Worm (Caenorhabditis elegans) whole organism, L4/young adult: ENCODE data around the gene T22B2.1.

ENCODE experiments used
- W03F9.2 ChIP-seq: fragments of 150-350 bp; optimal IDR thresholded peaks from 2 replicates; lab custom pipeline; 2014; ENCODE audit warnings: missing biosample characterization, missing genetic modification characterization
- him-1 ChIP-seq: sonication (generic microtip); optimal IDR thresholded peaks from 2 replicates; lab custom pipeline; 2016; ENCODE audit warnings: missing genotype, missing genetic modification reagents, missing genetic modification characterization, missing compliant biosample characterization

DNA sequence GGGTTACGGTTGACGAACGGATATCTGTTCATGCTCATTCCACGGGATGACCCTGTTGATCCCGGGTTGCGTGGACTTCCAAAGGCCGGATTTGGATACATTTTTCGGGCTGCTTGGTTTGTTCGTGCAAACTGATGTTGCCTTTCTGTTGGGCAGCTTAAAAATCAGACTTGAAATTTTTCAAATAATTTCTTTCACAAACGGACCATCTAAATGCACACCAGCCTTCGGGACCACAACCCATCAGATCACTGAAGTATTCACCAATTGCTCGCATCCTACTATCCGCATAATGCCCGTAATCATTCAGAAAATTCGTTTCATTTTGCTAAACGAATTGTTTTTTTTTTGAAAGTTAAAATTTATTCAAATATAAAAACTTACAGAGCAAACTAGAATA, 30.3 kb upstream of the T22B2.1 start, which contains the start of gene F47F2.3:
- TF ChIP-seq him-1 (tag; lab: Kevin White, UChicago) (no peak), W03F9.2 (tag; lab: Kevin White, UChicago) (no peak)
